Worm (Caenorhabditis elegans): Measurements from ENCODE around the gene ZK262.2.
"Not testable (repeated sequence)": the region's sequence is repeated elsewhere in the genome, so short reads cannot be mapped to it uniquely, and the experiment has no call there.

ZK262.2 gene

ce11 chrV:18412351-18412750 is 436 bp downstream of the ZK262.2 start (continued):
- TF ChIP-seq nhr-77 (tag; optimal IDR thresholded peaks at IDR 0.05): no peak
- TF ChIP-seq ceh-20 (GFP tag; IDR thresholded peaks at IDR 0.05): 0 out of 2 replicates have a peak, but pooled peaks have one; percentile 40
- TF ChIP-seq T26A8.4 (GFP tag; IDR thresholded peaks at IDR 0.05): no peak
- no peak for TF ChIP-seq lin-39 (tag; optimal IDR thresholded peaks at IDR 0.05)
- TF ChIP-seq zfp-2 (tag; optimal IDR thresholded peaks at IDR 0.05): no peak
- TF ChIP-seq unc-39 (tag; optimal IDR thresholded peaks at IDR 0.05): no peak
- no peak for TF ChIP-seq mes-2 (tag; optimal IDR thresholded peaks at IDR 0.05; ENCODE audit: poor library complexity, severe bottlenecking)
- TF ChIP-seq lin-1 (GFP tag; IDR thresholded peaks at IDR 0.05): 0 out of 2 replicates have a peak, but pooled peaks have one; percentile 50
- peak in 1 of 2 experiments; percentile 44 for TF ChIP-seq daf-16 (GFP tag; optimal IDR thresholded peaks at IDR 0.05)
- peak; percentile 54 for TF ChIP-seq daf-16 (tag; optimal IDR thresholded peaks at IDR 0.05)
- peak; percentile 70 for TF ChIP-seq snpc-1.2 (GFP tag; IDR thresholded peaks at IDR 0.05)
- TF ChIP-seq lsy-2 (tag; optimal IDR thresholded peaks at IDR 0.05): no peak
- TF ChIP-seq F49E8.2 (tag; optimal IDR thresholded peaks at IDR 0.05; ENCODE audit: borderline replicate concordance): peak; percentile 10
- TF ChIP-seq vab-7 (GFP tag; IDR thresholded peaks at IDR 0.05): peak; percentile 65; the same call in 1 of the 2 replicates
- peak; percentile 38 for TF ChIP-seq unc-130 (GFP tag; optimal IDR thresholded peaks at IDR 0.05)

ce11 chrV:18410142-18410541 is 2.6 kb downstream of the ZK262.2 start, which contains the start of gene srh-207:
srh-207 (minus strand) TSS chrV:18410242.
- TF ChIP-seq fkh-10 (GFP tag; optimal IDR thresholded peaks at IDR 0.05) (no peak), zag-1 (tag; optimal IDR thresholded peaks at IDR 0.05) (no peak)

ce11 chrV:18404767-18405166 is 8.0 kb downstream of the ZK262.2 start, which contains the start of gene srh-209:
srh-209 (minus strand) TSS chrV:18404867.
- not testable (repeated sequence) for TF ChIP-seq tra-1 (GFP tag; IDR thresholded peaks at IDR 0.05); ctbp-1 (GFP tag; IDR thresholded peaks at IDR 0.05); lin-15B (tag; optimal IDR thresholded peaks at IDR 0.05)

ce11 chrV:18402743-18403142 is 10.0 kb downstream of the ZK262.2 start:
- TF ChIP-seq aha-1 (tag): peak; percentile 4
- no peak for TF ChIP-seq nhr-102 (tag; optimal IDR thresholded peaks at IDR 0.05)

ce11 chrV:18397814-18398213 is 15.0 kb downstream of the ZK262.2 start, which contains the start of gene Y51A2B.16:
Y51A2B.16 (minus strand) TSS chrV:18397914.
- no peak for TF ChIP-seq unc-62 (GFP tag; optimal IDR thresholded peaks at IDR 0.05 in 1 of 2)
- TF ChIP-seq unc-62 (tag; optimal IDR thresholded peaks at IDR 0.05): no peak
- no peak for TF ChIP-seq ceh-32 (tag; optimal IDR thresholded peaks at IDR 0.05; ENCODE audit: poor library complexity)
- TF ChIP-seq nhr-11 (tag; optimal IDR thresholded peaks at IDR 0.05): no peak
- no peak for TF ChIP-seq dve-1 (tag; optimal IDR thresholded peaks at IDR 0.05; ENCODE audit: insufficient read depth)
- no peak for TF ChIP-seq zip-2 (tag; optimal IDR thresholded peaks at IDR 0.05)
- TF ChIP-seq pha-4 (GFP tag; IDR thresholded peaks at IDR 0.05): no peak
- no peak for TF ChIP-seq pha-4 (tag; optimal IDR thresholded peaks at IDR 0.05)
- no peak for TF ChIP-seq Y105C5A.15 (GFP tag; IDR thresholded peaks at IDR 0.05)

- TF ChIP-seq mdt-29 (GFP tag; IDR thresholded peaks at IDR 0.05) (no peak), cey-2 (tag; optimal IDR thresholded peaks at IDR 0.05; ENCODE audit: borderline replicate concordance, insufficient read depth) (no peak), Y75B8A.6 (GFP tag; IDR thresholded peaks at IDR 0.05) (no peak)
These were observed 17.1 kb downstream of the ZK262.2 start, which contains the start of gene Y51A2B.9 for ce11 chrV:18395649-18396048. Y51A2B.9 (minus strand) TSS chrV:18395749.
